Worm (Caenorhabditis elegans) whole organism, L2 larva: ENCODE data around the gene Y67A10A.7.

ENCODE experiments used
- C34F6.9 ChIP-seq: fragments of 150-350 bp; optimal IDR thresholded peaks from 2 replicates; lab custom pipeline; 2014; ENCODE audit warnings: missing biosample characterization, missing genetic modification characterization
- F13H6.1 ChIP-seq: sonication (generic microtip); optimal IDR thresholded peaks from 2 replicates; lab custom pipeline; 2016; ENCODE audit warnings: missing genetic modification characterization, missing compliant biosample characterization
- R02D3.7 ChIP-seq: fragments of 150-350 bp; optimal IDR thresholded peaks from 2 replicates; lab custom pipeline; 2014; ENCODE audit warnings: missing biosample characterization, missing genetic modification characterization
- Y55F3AM.14 ChIP-seq: fragments of 200-800 bp; sonication (Bioruptor generic); optimal IDR thresholded peaks from 2 replicates; lab custom pipeline; 2018; ENCODE audit warnings: mild to moderate bottlenecking, missing genetic modification characterization, missing compliant biosample characterization
- ZK546.5 ChIP-seq: sonication (generic microtip); optimal IDR thresholded peaks from 2 replicates; lab custom pipeline; 2017; ENCODE audit warnings: missing biosample characterization, missing genetic modification characterization
- alr-1 ChIP-seq: fragments of 150-350 bp; optimal IDR thresholded peaks from 2 replicates; lab custom pipeline; 2014; ENCODE audit warnings: missing biosample characterization, missing genetic modification characterization
- ama-1 ChIP-seq: fragments of 150-350 bp; optimal IDR thresholded peaks from 2 replicates; lab custom pipeline; 2018; ENCODE audit warnings: inconsistent platforms
- ceh-16 ChIP-seq: fragments of 150-350 bp; optimal IDR thresholded peaks from 2 replicates; lab custom pipeline; 2014; ENCODE audit warnings: missing biosample characterization, missing genetic modification characterization
- ceh-82 ChIP-seq: fragments of 150-350 bp; optimal IDR thresholded peaks from 2 replicates; lab custom pipeline; 2014; ENCODE audit warnings: missing biosample characterization, missing genetic modification characterization
- crh-2 ChIP-seq: sonication (generic microtip); optimal IDR thresholded peaks from 2 replicates; lab custom pipeline; 2017; ENCODE audit warnings: missing biosample characterization, missing genetic modification characterization
- dmd-4 ChIP-seq: sonication (generic microtip); optimal IDR thresholded peaks from 2 replicates; lab custom pipeline; 2017; ENCODE audit warnings: missing biosample characterization, missing genetic modification characterization
- elt-1 ChIP-seq: fragments of 150-350 bp; optimal IDR thresholded peaks from 2 replicates; lab custom pipeline; 2014; ENCODE audit warnings: missing biosample characterization, missing genetic modification characterization
- elt-3 ChIP-seq: sonication (generic microtip); optimal IDR thresholded peaks from 2 replicates; lab custom pipeline; 2017; ENCODE audit warnings: missing biosample characterization, missing genetic modification characterization
- fos-1 ChIP-seq: fragments of 150-350 bp; optimal IDR thresholded peaks from 2 replicates; lab custom pipeline; 2014; ENCODE audit warnings: missing biosample characterization, missing genetic modification characterization
- gmeb-1 ChIP-seq: fragments of 150-350 bp; optimal IDR thresholded peaks from 2 replicates; lab custom pipeline; 2014; ENCODE audit warnings: missing biosample characterization, missing genetic modification characterization
- lin-11 ChIP-seq: fragments of 150-350 bp; sonication (generic microtip); optimal IDR thresholded peaks from 2 replicates; lab custom pipeline; 2014; ENCODE audit warnings: missing biosample characterization, missing genetic modification characterization, inconsistent platforms, mixed read lengths
- lin-13 ChIP-seq: fragments of 150-350 bp; optimal IDR thresholded peaks from 2 replicates; lab custom pipeline; 2014; ENCODE audit warnings: missing biosample characterization, missing genetic modification reagents, missing genetic modification characterization
- lin-39 ChIP-seq: fragments of 150-350 bp; optimal IDR thresholded peaks from 2 replicates; lab custom pipeline; 2014; ENCODE audit warnings: missing biosample characterization, missing genetic modification reagents, missing genetic modification characterization
- lsy-2 ChIP-seq, 2 experiments: fragments of 150-350 bp in 1 of 2; sonication (generic microtip) in 1 of 2; optimal IDR thresholded peaks; 2 replicates each; lab custom pipeline; 2014 to 2017; ENCODE audit warnings: missing biosample characterization in 2 of 2, missing genetic modification characterization in 2 of 2
- mab-5 ChIP-seq: fragments of 150-350 bp; optimal IDR thresholded peaks from 2 replicates; lab custom pipeline; 2014; ENCODE audit warnings: missing biosample characterization, missing genetic modification characterization
- mdl-1 ChIP-seq, 2 experiments: fragments of 150-350 bp in 1 of 2; sonication (generic microtip) in 1 of 2; optimal IDR thresholded peaks; 2 replicates each; lab custom pipeline; 2017; ENCODE audit warnings: missing biosample characterization in 2 of 2, missing genetic modification characterization in 2 of 2
- nhr-10 ChIP-seq: sonication (generic microtip); optimal IDR thresholded peaks from 2 replicates; lab custom pipeline; 2017; ENCODE audit warnings: missing biosample characterization, missing genetic modification characterization
- nhr-11 ChIP-seq: fragments of 150-350 bp; optimal IDR thresholded peaks from 2 replicates; lab custom pipeline; 2014; ENCODE audit warnings: missing biosample characterization, missing genetic modification characterization
- nhr-12 ChIP-seq: fragments of 150-350 bp; optimal IDR thresholded peaks from 2 replicates; lab custom pipeline; 2014; ENCODE audit warnings: missing biosample characterization, missing genetic modification characterization
- nhr-129 ChIP-seq: fragments of 150-350 bp; optimal IDR thresholded peaks from 2 replicates; lab custom pipeline; 2014; ENCODE audit warnings: missing biosample characterization, missing genetic modification characterization
- nhr-21 ChIP-seq: fragments of 150-350 bp; optimal IDR thresholded peaks from 2 replicates; lab custom pipeline; 2014; ENCODE audit warnings: missing biosample characterization, missing genetic modification characterization
- nhr-23 ChIP-seq: fragments of 150-350 bp; optimal IDR thresholded peaks from 2 replicates; lab custom pipeline; 2014; ENCODE audit warnings: missing biosample characterization, missing genetic modification reagents, missing genetic modification characterization
- nhr-237 ChIP-seq: fragments of 150-350 bp; optimal IDR thresholded peaks from 2 replicates; lab custom pipeline; 2014; ENCODE audit warnings: missing biosample characterization, missing genetic modification characterization
- nhr-25 ChIP-seq: fragments of 150-350 bp; sonication (generic microtip); optimal IDR thresholded peaks from 3 replicates; lab custom pipeline; 2014; ENCODE audit warnings: missing biosample characterization, missing genetic modification characterization
- nhr-6 ChIP-seq: fragments of 150-350 bp; optimal IDR thresholded peaks from 2 replicates; lab custom pipeline; 2014; ENCODE audit warnings: missing biosample characterization, missing genetic modification characterization
- nhr-77 ChIP-seq: fragments of 150-350 bp; optimal IDR thresholded peaks from 2 replicates; lab custom pipeline; 2014; ENCODE audit warnings: missing biosample characterization, missing genetic modification characterization
- peb-1 ChIP-seq: fragments of 150-350 bp; optimal IDR thresholded peaks from 2 replicates; lab custom pipeline; 2014; ENCODE audit warnings: missing biosample characterization, missing genetic modification characterization
- sem-4 ChIP-seq: fragments of 150-350 bp; optimal IDR thresholded peaks from 2 replicates; lab custom pipeline; 2014; ENCODE audit warnings: missing biosample characterization, missing genetic modification reagents, missing genetic modification characterization
- sma-3 ChIP-seq: sonication (generic microtip); optimal IDR thresholded peaks from 2 replicates; lab custom pipeline; 2016; ENCODE audit warnings: missing genetic modification reagents, missing genetic modification characterization, missing compliant biosample characterization
- sma-9 ChIP-seq, 2 experiments: fragments of 150-350 bp in 1 of 2; sonication (generic microtip) in 1 of 2; optimal IDR thresholded peaks; 2 replicates each; lab custom pipeline; 2014 to 2016; ENCODE audit warnings: missing genetic modification characterization in 2 of 2, mild to moderate bottlenecking in 1 of 2, missing biosample characterization in 1 of 2, missing compliant biosample characterization in 1 of 2, missing genetic modification reagents in 1 of 2, moderate library complexity in 1 of 2
- snpc-4 ChIP-seq: fragments of 150-350 bp; optimal IDR thresholded peaks from 2 replicates; lab custom pipeline; 2014; ENCODE audit warnings: missing biosample characterization, missing genetic modification characterization
- unc-39 ChIP-seq: fragments of 150-350 bp; optimal IDR thresholded peaks from 2 replicates; lab custom pipeline; 2014; ENCODE audit warnings: missing biosample characterization, missing genetic modification characterization
- unc-55 ChIP-seq: fragments of 150-350 bp; sonication (generic microtip); optimal IDR thresholded peaks from 3 replicates; lab custom pipeline; 2014; ENCODE audit warnings: missing biosample characterization, missing genetic modification reagents, missing genetic modification characterization
- unc-62 ChIP-seq: fragments of 150-350 bp; optimal IDR thresholded peaks from 2 replicates; lab custom pipeline; 2014; ENCODE audit warnings: missing biosample characterization, missing genetic modification reagents, missing genetic modification characterization
- zag-1 ChIP-seq: fragments of 150-350 bp; optimal IDR thresholded peaks from 2 replicates; lab custom pipeline; 2014; ENCODE audit warnings: missing biosample characterization, missing genetic modification characterization
- ztf-1 ChIP-seq: fragments of 200-800 bp; sonication (Bioruptor generic); conservative IDR thresholded peaks from 2 replicates; pipeline ENCODE4 v1.3.6; 2022; ENCODE audit warnings: missing genetic modification characterization, missing compliant biosample characterization
- ztf-11 ChIP-seq: sonication (generic microtip); optimal IDR thresholded peaks from 2 replicates; lab custom pipeline; 2017; ENCODE audit warnings: missing biosample characterization, missing genetic modification characterization
- ztf-4 ChIP-seq: fragments of 150-350 bp; optimal IDR thresholded peaks from 2 replicates; lab custom pipeline; 2014; ENCODE audit warnings: missing biosample characterization, missing genetic modification characterization

Gene Y67A10A.7

ce11 chrIV:14356120-14356519 is 17.8 kb upstream of the Y67A10A.7 start (continued):
- no peak for TF ChIP-seq ztf-4
- no peak for TF ChIP-seq nhr-25 (tag; lab: Kevin White, UChicago)
- TF ChIP-seq lin-13 (GFP tag; lab: Kevin White, UChicago): peak; percentile 16
- TF ChIP-seq sem-4 (tag; lab: Kevin White, UChicago): peak; percentile 5
- TF ChIP-seq nhr-129 (tag; lab: Kevin White, UChicago): peak; percentile 96
- peak; percentile 85 for TF ChIP-seq unc-55 (GFP tag; lab: Kevin White, UChicago)
- peak; percentile 9 for TF ChIP-seq crh-2 (tag; lab: Kevin White, UChicago)
- TF ChIP-seq peb-1 (tag; lab: Kevin White, UChicago): no peak
- peak; percentile 51 for TF ChIP-seq mab-5 (tag; lab: Kevin White, UChicago)
- no peak for TF ChIP-seq nhr-23
- TF ChIP-seq ceh-16: no peak
- no peak for TF ChIP-seq lsy-2 (tag; optimal IDR thresholded peaks at IDR 0.05; lab: Kevin White, UChicago)
- no peak for TF ChIP-seq nhr-21
- TF ChIP-seq fos-1 (tag; lab: Kevin White, UChicago): no peak
- TF ChIP-seq ztf-1: no peak
- TF ChIP-seq ztf-11 (tag; lab: Kevin White, UChicago): no peak
- TF ChIP-seq ZK546.5 (tag; lab: Kevin White, UChicago): no peak

ce11 chrIV:14361189-14361588 is 12.7 kb upstream of the Y67A10A.7 start, which contains the start of gene ssu-2:
TSS of gene ssu-2 (plus strand) at chrIV:14361247.
- TF ChIP-seq nhr-77 (tag; lab: Kevin White, UChicago) (no peak), nhr-129 (tag; lab: Kevin White, UChicago) (no peak), ztf-11 (tag; lab: Kevin White, UChicago) (no peak), elt-3 (tag; lab: Kevin White, UChicago) (no peak), nhr-237 (tag; lab: Kevin White, UChicago) (no peak), lin-39 (tag; lab: Kevin White, UChicago) (no peak), ama-1 (lab: Kevin White, UChicago) (no peak), alr-1 (tag; lab: Kevin White, UChicago) (no peak), nhr-11 (no peak), ceh-16 (no peak), snpc-4 (no peak), C34F6.9 (tag; lab: Kevin White, UChicago) (no peak), nhr-23 (no peak), crh-2 (tag; lab: Kevin White, UChicago) (no peak), zag-1 (tag; lab: Kevin White, UChicago) (no peak)

ce11 chrIV:14365837-14366378 is 8.0 kb upstream of the Y67A10A.7 start:
- TF ChIP-seq lsy-2 (tag; optimal IDR thresholded peaks at IDR 0.05; lab: Kevin White, UChicago) (no peak), nhr-12 (tag; lab: Kevin White, UChicago) (no peak), nhr-77 (tag; lab: Kevin White, UChicago) (no peak), sma-3 (no peak), unc-55 (GFP tag; lab: Kevin White, UChicago) (no peak), crh-2 (tag; lab: Kevin White, UChicago) (no peak), nhr-6 (no peak), snpc-4 (no peak), elt-1 (tag; lab: Kevin White, UChicago) (no peak), dmd-4 (tag; lab: Kevin White, UChicago) (no peak), elt-3 (tag; lab: Kevin White, UChicago) (no peak), mab-5 (tag; lab: Kevin White, UChicago) (no peak), ztf-1 (no peak), sma-9 (GFP tag; optimal IDR thresholded peaks at IDR 0.05; lab: Kevin White, UChicago) (no peak), sma-9 (tag; optimal IDR thresholded peaks at IDR 0.05; lab: Kevin White, UChicago) (no peak), lin-13 (GFP tag; lab: Kevin White, UChicago) (no peak), unc-62 (GFP tag; lab: Kevin White, UChicago) (no peak), F13H6.1 (tag; lab: Kevin White, UChicago) (no peak), ZK546.5 (tag; lab: Kevin White, UChicago) (no peak)

ce11 chrIV:14371639-14372038 is 2.3 kb upstream of the Y67A10A.7 start:
- no peak for TF ChIP-seq nhr-6
- TF ChIP-seq alr-1 (tag; lab: Kevin White, UChicago): no peak
- TF ChIP-seq R02D3.7 (tag; lab: Kevin White, UChicago): no peak
- TF ChIP-seq lsy-2 (tag; optimal IDR thresholded peaks at IDR 0.05; lab: Kevin White, UChicago): peak in 1 of 2 experiments; percentile 62
- peak; percentile 53 for TF ChIP-seq mab-5 (tag; lab: Kevin White, UChicago)
- TF ChIP-seq ceh-82 (tag; lab: Kevin White, UChicago): no peak
- TF ChIP-seq F13H6.1 (tag; lab: Kevin White, UChicago): peak; percentile 73
- no peak for TF ChIP-seq unc-39 (tag; lab: Kevin White, UChicago)
- TF ChIP-seq lin-13 (GFP tag; lab: Kevin White, UChicago): peak; percentile 17
- TF ChIP-seq zag-1 (tag; lab: Kevin White, UChicago): peak; percentile 92
- no peak for TF ChIP-seq nhr-77 (tag; lab: Kevin White, UChicago)
- no peak for TF ChIP-seq unc-62 (GFP tag; lab: Kevin White, UChicago)
- no peak for TF ChIP-seq ztf-4
- peak; percentile 79 for TF ChIP-seq C34F6.9 (tag; lab: Kevin White, UChicago)
- TF ChIP-seq ceh-16: no peak
- peak; percentile 61 for TF ChIP-seq lin-11 (tag; lab: Kevin White, UChicago)
- TF ChIP-seq ztf-11 (tag; lab: Kevin White, UChicago): no peak
- TF ChIP-seq fos-1 (tag; lab: Kevin White, UChicago): no peak
- no peak for TF ChIP-seq nhr-10 (tag; lab: Kevin White, UChicago)
- peak; percentile 93 for TF ChIP-seq nhr-129 (tag; lab: Kevin White, UChicago)
- TF ChIP-seq sma-9 (GFP tag; optimal IDR thresholded peaks at IDR 0.05; lab: Kevin White, UChicago): peak; percentile 4
- no peak for TF ChIP-seq sma-9 (tag; optimal IDR thresholded peaks at IDR 0.05; lab: Kevin White, UChicago)
- TF ChIP-seq mdl-1 (tag; optimal IDR thresholded peaks at IDR 0.05; lab: Kevin White, UChicago): peak in 1 of 2 experiments; percentile 32
- TF ChIP-seq crh-2 (tag; lab: Kevin White, UChicago): peak; percentile 68
- no peak for TF ChIP-seq ztf-1
- no peak for TF ChIP-seq gmeb-1 (tag; lab: Kevin White, UChicago)
- TF ChIP-seq Y55F3AM.14 (GFP tag; lab: Kevin White, UChicago): peak; percentile 63
